Worm (Caenorhabditis elegans) whole organism, L1 larva: Measurements from ENCODE around the gene Y39A1A.10.
A peak's percentile ranks its signal among the peaks of the same experiment; 100 is the strongest.

Source experiments
- C04F5.9 ChIP-seq: sonication (generic microtip); optimal IDR thresholded peaks from 2 replicates; lab custom pipeline; 2016; ENCODE audit warnings: missing genetic modification characterization, missing compliant biosample characterization
- C16A3.4 ChIP-seq: fragments of 150-350 bp; optimal IDR thresholded peaks from 2 replicates; lab custom pipeline; 2014; ENCODE audit warnings: missing biosample characterization, missing genetic modification characterization
- C34B4.2 ChIP-seq: sonication (generic microtip); optimal IDR thresholded peaks from 2 replicates; lab custom pipeline; 2017; ENCODE audit warnings: mild to moderate bottlenecking, missing genetic modification characterization, missing compliant biosample characterization
- F16B12.6 ChIP-seq: fragments of 150-350 bp; optimal IDR thresholded peaks from 2 replicates; lab custom pipeline; 2014; ENCODE audit warnings: missing biosample characterization, missing genetic modification characterization
- Y116A8C.19 ChIP-seq: sonication (generic microtip); optimal IDR thresholded peaks from 2 replicates; lab custom pipeline; 2016; ENCODE audit warnings: missing compliant biosample characterization, missing genetic modification characterization, borderline replicate concordance
- alr-1 ChIP-seq: fragments of 200-800 bp; sonication (Bioruptor generic); optimal IDR thresholded peaks from 2 replicates; lab custom pipeline; 2018; ENCODE audit warnings: borderline replicate concordance, mild to moderate bottlenecking, missing genetic modification characterization, missing compliant biosample characterization
- aly-2 ChIP-seq: fragments of 150-350 bp; optimal IDR thresholded peaks from 2 replicates; lab custom pipeline; 2014; ENCODE audit warnings: missing biosample characterization, missing genetic modification characterization
- ama-1 ChIP-seq: fragments of 150-350 bp; optimal IDR thresholded peaks from 2 replicates; lab custom pipeline; 2014
- ceh-8 ChIP-seq: fragments of 200-800 bp; sonication (Bioruptor generic); optimal IDR thresholded peaks from 2 replicates; lab custom pipeline; 2018; ENCODE audit warnings: mild to moderate bottlenecking, missing genetic modification characterization, moderate library complexity, missing compliant biosample characterization
- ceh-90 ChIP-seq: sonication (generic microtip); optimal IDR thresholded peaks from 2 replicates; lab custom pipeline; 2016; ENCODE audit warnings: missing genetic modification characterization, missing compliant biosample characterization
- ces-1 ChIP-seq: fragments of 150-350 bp; optimal IDR thresholded peaks from 2 replicates; lab custom pipeline; 2014; ENCODE audit warnings: missing biosample characterization, missing genetic modification reagents, missing genetic modification characterization
- dpl-1 ChIP-seq, 3 experiments: fragments of 150-350 bp in 2 of 3; sonication (generic microtip) in 1 of 3; optimal IDR thresholded peaks; 2 replicates each; lab custom pipeline; 2014 to 2017; ENCODE audit warnings: missing biosample characterization in 3 of 3, missing genetic modification characterization in 3 of 3, missing genetic modification reagents in 3 of 3
- efl-1 ChIP-seq, 4 experiments: fragments of 150-350 bp; optimal IDR thresholded peaks in 3 of 4; peaks in 1 of 4; 1 replicate in 1 of 4; 2 replicates in 3 of 4; lab custom pipeline; 2014; ENCODE audit warnings: missing biosample characterization in 2 of 4, missing genetic modification characterization in 2 of 4, missing genetic modification reagents in 2 of 4
- egl-27 ChIP-seq, 2 experiments: fragments of 150-350 bp in 1 of 2; sonication (generic microtip); optimal IDR thresholded peaks; 3 replicates each; lab custom pipeline; 2017 to 2018; ENCODE audit warnings: missing biosample characterization in 2 of 2, missing genetic modification characterization in 2 of 2, missing genetic modification reagents in 2 of 2
- elt-3 ChIP-seq, 6 experiments: fragments of 150-350 bp in 1 of 6; sonication (generic microtip); optimal IDR thresholded peaks; 2 replicates each; lab custom pipeline; 2017 to 2018; ENCODE audit warnings: missing biosample characterization in 6 of 6, missing genetic modification characterization in 6 of 6, inconsistent platforms in 1 of 6
- ets-5 ChIP-seq: fragments of 200-800 bp; sonication (Bioruptor generic); IDR thresholded peaks from 2 replicates; pipeline ENCODE4 v1.3.6; 2022; ENCODE audit warnings: missing genetic modification characterization, missing compliant biosample characterization
- fkh-10 ChIP-seq: sonication (generic microtip); optimal IDR thresholded peaks from 2 replicates; lab custom pipeline; 2017; ENCODE audit warnings: missing biosample characterization, missing genetic modification reagents, missing genetic modification characterization
- fkh-4 ChIP-seq: sonication (generic microtip); optimal IDR thresholded peaks from 2 replicates; lab custom pipeline; 2016; ENCODE audit warnings: missing compliant biosample characterization, missing genetic modification characterization, borderline replicate concordance
- fkh-8 ChIP-seq: sonication (generic microtip); optimal IDR thresholded peaks from 2 replicates; lab custom pipeline; 2016; ENCODE audit warnings: mild to moderate bottlenecking, missing genetic modification characterization, missing compliant biosample characterization
- hlh-17 ChIP-seq: fragments of 200-800 bp; sonication (Bioruptor generic); optimal IDR thresholded peaks from 2 replicates; lab custom pipeline; 2018; ENCODE audit warnings: missing genetic modification characterization, mild to moderate bottlenecking, missing compliant biosample characterization, moderate library complexity, borderline replicate concordance
- lin-14 ChIP-seq: fragments of 200-800 bp; sonication (Bioruptor generic); optimal IDR thresholded peaks from 2 replicates; lab custom pipeline; 2018; ENCODE audit warnings: mild to moderate bottlenecking, missing genetic modification characterization, moderate library complexity, missing compliant biosample characterization
- lin-15B ChIP-seq: fragments of 150-350 bp; sonication (generic microtip); optimal IDR thresholded peaks from 3 replicates; lab custom pipeline; 2014; ENCODE audit warnings: missing biosample characterization, missing genetic modification characterization
- lir-3 ChIP-seq: sonication (generic microtip); optimal IDR thresholded peaks from 2 replicates; lab custom pipeline; 2016; ENCODE audit warnings: mild to moderate bottlenecking, missing genetic modification characterization, moderate library complexity, missing compliant biosample characterization; ENCODE audit not compliant: poor library complexity
- mab-9 ChIP-seq: fragments of 200-800 bp; sonication (Bioruptor generic); IDR thresholded peaks from 2 replicates; pipeline ENCODE4 v1.3.6; 2022; ENCODE audit warnings: missing genetic modification reagents, missing genetic modification characterization, missing compliant biosample characterization
- mdl-1 ChIP-seq, 2 experiments: fragments of 150-350 bp; optimal IDR thresholded peaks; 2 replicates each; lab custom pipeline; 2014 to 2017; ENCODE audit warnings: missing biosample characterization in 2 of 2, missing genetic modification characterization in 2 of 2, inconsistent platforms in 1 of 2
- mef-2 ChIP-seq: fragments of 150-350 bp; optimal IDR thresholded peaks from 2 replicates; lab custom pipeline; 2014; ENCODE audit warnings: missing biosample characterization, missing genetic modification characterization
- nhr-12 ChIP-seq: sonication (generic microtip); optimal IDR thresholded peaks from 2 replicates; lab custom pipeline; 2017; ENCODE audit warnings: missing biosample characterization, missing genetic modification characterization
- nhr-19 ChIP-seq: fragments of 200-800 bp; sonication (Bioruptor generic); conservative IDR thresholded peaks from 2 replicates; pipeline ENCODE4 v1.3.6; 2022; ENCODE audit warnings: missing genetic modification characterization, missing compliant biosample characterization
- nhr-71 ChIP-seq: sonication (generic microtip); optimal IDR thresholded peaks from 2 replicates; lab custom pipeline; 2016; ENCODE audit warnings: mild to moderate bottlenecking, missing genetic modification characterization, moderate library complexity, missing compliant biosample characterization
- nhr-84 ChIP-seq: sonication (generic microtip); optimal IDR thresholded peaks from 2 replicates; lab custom pipeline; 2017; ENCODE audit warnings: missing biosample characterization, missing genetic modification characterization
- nhr-85 ChIP-seq: sonication (generic microtip); peaks from one replicate; lab custom pipeline; 2016; ENCODE audit warnings: missing genetic modification characterization, inconsistent platforms, missing compliant biosample characterization
- pag-3 ChIP-seq: sonication (generic microtip); optimal IDR thresholded peaks from 2 replicates; lab custom pipeline; 2017; ENCODE audit warnings: missing genetic modification characterization, mild to moderate bottlenecking, missing compliant biosample characterization, antibody characterized with exemption, borderline replicate concordance; ENCODE audit not compliant: insufficient read depth
- pqm-1 ChIP-seq: sonication (generic microtip); optimal IDR thresholded peaks from 3 replicates; lab custom pipeline; 2017; ENCODE audit warnings: missing biosample characterization, missing genetic modification characterization
- rnt-1 ChIP-seq: sonication (generic microtip); optimal IDR thresholded peaks from 2 replicates; lab custom pipeline; 2016; ENCODE audit warnings: mild to moderate bottlenecking, missing genetic modification characterization, moderate library complexity, missing compliant biosample characterization
- snpc-4 ChIP-seq: fragments of 150-350 bp; optimal IDR thresholded peaks from 2 replicates; lab custom pipeline; 2014; ENCODE audit warnings: missing biosample characterization, missing genetic modification characterization
- snu-23 ChIP-seq: sonication (generic microtip); optimal IDR thresholded peaks from 2 replicates; lab custom pipeline; 2016; ENCODE audit warnings: missing genetic modification characterization, missing compliant biosample characterization
- sox-4 ChIP-seq: sonication (generic microtip); optimal IDR thresholded peaks from 2 replicates; lab custom pipeline; 2016; ENCODE audit warnings: missing genetic modification characterization, missing compliant biosample characterization
- sup-37 ChIP-seq: fragments of 200-800 bp; sonication (Bioruptor generic); optimal IDR thresholded peaks from 2 replicates; lab custom pipeline; 2018; ENCODE audit warnings: mild to moderate bottlenecking, missing genetic modification characterization, missing compliant biosample characterization
- unc-98 ChIP-seq: fragments of 200-800 bp; sonication (Bioruptor generic); IDR thresholded peaks from 2 replicates; pipeline ENCODE4 v1.3.6; 2022; ENCODE audit warnings: missing genetic modification characterization, missing compliant biosample characterization
- vab-15 ChIP-seq: sonication (generic microtip); optimal IDR thresholded peaks from 2 replicates; lab custom pipeline; 2017; ENCODE audit warnings: missing genotype, mild to moderate bottlenecking, missing genetic modification characterization, missing compliant biosample characterization
- xbp-1 ChIP-seq: sonication (generic microtip); optimal IDR thresholded peaks from 2 replicates; lab custom pipeline; 2016; ENCODE audit warnings: missing genetic modification characterization, missing compliant biosample characterization
- zag-1 ChIP-seq: fragments of 150-350 bp; optimal IDR thresholded peaks from 2 replicates; lab custom pipeline; 2014; ENCODE audit warnings: missing biosample characterization, missing genetic modification characterization
- ztf-11 ChIP-seq, 2 experiments: sonication (generic microtip); optimal IDR thresholded peaks; 2 replicates each; lab custom pipeline; 2016 to 2017; ENCODE audit warnings: missing genetic modification characterization in 2 of 2, missing biosample characterization in 1 of 2, missing compliant biosample characterization in 1 of 2

The Y39A1A.10 gene

DNA sequence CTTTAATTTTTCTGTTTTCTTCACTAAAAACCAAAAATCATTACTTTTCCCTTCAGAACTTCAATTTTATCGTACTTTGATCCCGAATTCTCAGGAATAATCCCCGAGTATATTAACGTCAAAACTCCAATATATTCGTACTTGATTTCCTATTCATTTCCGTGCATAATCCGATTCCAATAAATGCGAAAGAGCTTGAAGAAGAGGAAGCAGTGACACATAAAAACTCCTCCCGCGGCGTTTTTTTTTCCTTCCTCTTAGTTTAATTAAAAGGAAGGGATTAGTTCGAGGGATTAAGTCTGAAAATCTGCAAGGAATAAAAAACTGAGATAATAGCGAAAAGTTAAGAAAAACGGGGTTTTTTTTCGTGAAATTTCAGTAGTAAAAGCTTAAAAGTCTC lies 31.6 kb upstream of the Y39A1A.10 start (continued):
- TF ChIP-seq mef-2 (tag; lab: Kevin White, UChicago), result no peak
- TF ChIP-seq ama-1 (lab: Kevin White, UChicago), result no peak
- TF ChIP-seq snu-23 (GFP tag; lab: Kevin White, UChicago), result no peak
- TF ChIP-seq snpc-4 (tag; lab: Kevin White, UChicago), result no peak
- no peak for TF ChIP-seq Y116A8C.19 (tag; lab: Kevin White, UChicago)
- TF ChIP-seq sup-37 (GFP tag; lab: Kevin White, UChicago), result no peak
- no peak for TF ChIP-seq pag-3 (tag; lab: Kevin White, UChicago)
- TF ChIP-seq mdl-1 (tag; optimal IDR thresholded peaks at IDR 0.05; lab: Kevin White, UChicago), result no peak
- no peak for TF ChIP-seq ztf-11 (tag; optimal IDR thresholded peaks at IDR 0.05; lab: Kevin White, UChicago)
- TF ChIP-seq fkh-10 (GFP tag; lab: Kevin White, UChicago), result no peak
- no peak for TF ChIP-seq C04F5.9 (tag; lab: Kevin White, UChicago)
- TF ChIP-seq zag-1, result no peak
- no peak for TF ChIP-seq egl-27 (tag; optimal IDR thresholded peaks at IDR 0.05; lab: Kevin White, UChicago)
- TF ChIP-seq aly-2 (tag; lab: Kevin White, UChicago), result no peak
- TF ChIP-seq nhr-71, result peak; percentile 53
- TF ChIP-seq F16B12.6 (tag; lab: Kevin White, UChicago), result no peak
- no peak for TF ChIP-seq lin-15B (tag; lab: Kevin White, UChicago)
- no peak for TF ChIP-seq unc-98
- TF ChIP-seq elt-3 (tag; optimal IDR thresholded peaks at IDR 0.05; lab: Kevin White, UChicago), result no peak
- peak; percentile 4 for TF ChIP-seq sox-4
- TF ChIP-seq dpl-1 (GFP tag; optimal IDR thresholded peaks at IDR 0.05; lab: Kevin White, UChicago), result no peak
- no peak for TF ChIP-seq nhr-12
- peak; percentile 39 for TF ChIP-seq lin-14
- TF ChIP-seq nhr-19 (GFP tag; lab: Robert Waterston, UW), result no peak
- TF ChIP-seq pqm-1, result no peak
- no peak for TF ChIP-seq alr-1
- TF ChIP-seq nhr-85 (tag; lab: Kevin White, UChicago), result no peak
- no peak for TF ChIP-seq ceh-90 (tag; lab: Kevin White, UChicago)
- no peak for TF ChIP-seq efl-1 (optimal IDR thresholded peaks at IDR 0.05; lab: Kevin White, UChicago)
- TF ChIP-seq efl-1 (GFP tag; optimal IDR thresholded peaks at IDR 0.05 in 1 of 2; lab: Kevin White, UChicago), result no peak
- TF ChIP-seq lir-3 (tag; lab: Kevin White, UChicago), result no peak
- peak; percentile 84 for TF ChIP-seq fkh-8
- no peak for TF ChIP-seq rnt-1 (tag; lab: Kevin White, UChicago)
- no peak for TF ChIP-seq ceh-8 (GFP tag; lab: Kevin White, UChicago)
- no peak for TF ChIP-seq vab-15 (tag; lab: Kevin White, UChicago)
- TF ChIP-seq C34B4.2, result no peak
- no peak for TF ChIP-seq ces-1 (GFP tag; lab: Kevin White, UChicago)

DNA sequence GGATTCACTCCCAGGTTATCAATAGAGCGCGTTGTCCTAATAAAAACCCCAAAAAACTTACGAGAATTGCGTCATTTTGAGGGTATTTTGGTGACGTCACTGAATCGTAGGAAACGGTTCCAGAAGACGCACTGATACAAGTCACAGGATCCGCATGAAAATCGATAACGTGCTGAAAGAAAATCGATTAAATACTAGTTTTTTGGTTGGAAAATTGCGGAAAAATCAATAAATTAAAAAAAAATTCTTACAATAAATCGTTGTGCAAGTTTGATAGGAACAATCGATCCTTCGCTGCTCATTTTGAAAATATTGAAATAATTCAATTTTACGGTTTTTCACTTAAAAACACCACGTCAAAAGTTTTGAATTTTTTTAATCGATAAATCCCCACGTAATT lies 29.3 kb upstream of the Y39A1A.10 start, which contains the start of gene Y39A1A.2:
Y39A1A.2 (minus strand) TSS at position 319 of the 400 bp plus-strand sequence.
- TF ChIP-seq xbp-1 (tag; lab: Kevin White, UChicago), result no peak
- no peak for TF ChIP-seq fkh-8
- no peak for TF ChIP-seq nhr-84 (tag; lab: Kevin White, UChicago)
- no peak for TF ChIP-seq fkh-4
- TF ChIP-seq dpl-1 (GFP tag; optimal IDR thresholded peaks at IDR 0.05; lab: Kevin White, UChicago), result no peak
- TF ChIP-seq C34B4.2, result no peak
- no peak for TF ChIP-seq ets-5 (GFP tag; lab: Robert Waterston, UW)
- no peak for TF ChIP-seq snpc-4 (tag; lab: Kevin White, UChicago)
- TF ChIP-seq unc-98, result no peak
- no peak for TF ChIP-seq hlh-17 (GFP tag; lab: Kevin White, UChicago)
- TF ChIP-seq mab-9, result no peak
- TF ChIP-seq zag-1, result no peak
- TF ChIP-seq C16A3.4 (tag; lab: Kevin White, UChicago), result no peak
- TF ChIP-seq elt-3 (tag; optimal IDR thresholded peaks at IDR 0.05; lab: Kevin White, UChicago), result no peak
